Worm (Caenorhabditis elegans): ENCODE results near the gene F09E5.11.

Gene F09E5.11

ce11 chrII:5330206-5330686 is 27.7 kb downstream of the F09E5.11 start (continued):
- TF ChIP-seq sptf-2 (GFP tag; optimal IDR thresholded peaks at IDR 0.05) (no peak), aptf-2 (GFP tag; conservative IDR thresholded peaks at IDR 0.05) (no peak), nhr-120 (GFP tag; IDR thresholded peaks at IDR 0.05) (no peak), F22D6.2 (tag; optimal IDR thresholded peaks at IDR 0.05) (peak; percentile 33), K11D2.4 (GFP tag; IDR thresholded peaks at IDR 0.05) (peak; percentile 59; the same call in 1 of the 2 replicates), ceh-58 (GFP tag; IDR thresholded peaks at IDR 0.05) (no peak), ekl-4 (GFP tag; IDR thresholded peaks at IDR 0.05) (0 out of 2 replicates have a peak, but pooled peaks have one; percentile 11), madf-10 (tag; optimal IDR thresholded peaks at IDR 0.05) (peak; percentile 48), B0035.1 (tag; optimal IDR thresholded peaks at IDR 0.05) (no peak), F57A8.1 (GFP tag; optimal IDR thresholded peaks at IDR 0.05) (no peak), F33H1.4 (GFP tag; IDR thresholded peaks at IDR 0.05) (no peak), F10E7.11 (tag; optimal IDR thresholded peaks at IDR 0.05) (no peak), attf-5 (GFP tag; optimal IDR thresholded peaks at IDR 0.05) (peak; percentile 70), T07F8.4 (tag; optimal IDR thresholded peaks at IDR 0.05) (no peak), hlh-26 (GFP tag; conservative IDR thresholded peaks at IDR 0.05) (no peak), hmg-20 (GFP tag; IDR thresholded peaks at IDR 0.05) (no peak), tbp1 (GFP tag; optimal IDR thresholded peaks at IDR 0.05) (peak; percentile 19), let-526 (GFP tag; IDR thresholded peaks at IDR 0.05) (no peak), repo-1 (tag; optimal IDR thresholded peaks at IDR 0.05) (no peak), F55B11.4 (tag; optimal IDR thresholded peaks at IDR 0.05; ENCODE audit: borderline replicate concordance, insufficient read depth) (no peak), nfyb-1 (GFP tag; IDR thresholded peaks at IDR 0.05) (peak; percentile 70), lin-54 (GFP tag; optimal IDR thresholded peaks at IDR 0.05) (peak; percentile 46), Y56A3A.18 (GFP tag; IDR thresholded peaks at IDR 0.05) (no peak), ceh-100 (GFP tag; IDR thresholded peaks at IDR 0.05) (no peak), C06A6.2 (GFP tag; conservative IDR thresholded peaks at IDR 0.05) (no peak), sdz-38 (tag; optimal IDR thresholded peaks at IDR 0.05) (no peak), ztf-3 (GFP tag; optimal IDR thresholded peaks at IDR 0.05) (no peak), ztf-6 (GFP tag; IDR thresholded peaks at IDR 0.05) (no peak), B0336.3 (GFP tag; IDR thresholded peaks at IDR 0.05) (peak; percentile 64; the same call in 1 of the 2 replicates), pha-4 (tag; optimal IDR thresholded peaks at IDR 0.05) (peak; percentile 77), mcd-1 (GFP tag; IDR thresholded peaks at IDR 0.05) (peak; percentile 46; the same call in 1 of the 2 replicates), Y79H2A.3 (GFP tag; conservative IDR thresholded peaks at IDR 0.05) (no peak), ccch-3 (GFP tag; optimal IDR thresholded peaks at IDR 0.05) (no peak), cebp-1 (GFP tag; IDR thresholded peaks at IDR 0.05) (peak; percentile 77), cebp-1 (tag; optimal IDR thresholded peaks at IDR 0.05) (peak; percentile 94), die-1 (tag; optimal IDR thresholded peaks at IDR 0.05) (no peak), K12H6.12 (tag; optimal IDR thresholded peaks at IDR 0.05) (peak; percentile 45), somi-1 (GFP tag; optimal IDR thresholded peaks at IDR 0.05) (peak; percentile 70), hrde-1 (tag; optimal IDR thresholded peaks at IDR 0.05; ENCODE audit: borderline replicate concordance) (no peak), cebp-2 (GFP tag; IDR thresholded peaks at IDR 0.05) (no peak), ceh-27 (GFP tag; optimal IDR thresholded peaks at IDR 0.05) (no peak), ama-1 (optimal IDR thresholded peaks at IDR 0.05) (no peak), ama-1 (GFP tag; optimal IDR thresholded peaks at IDR 0.05) (no peak), lag-1 (GFP tag; IDR thresholded peaks at IDR 0.05) (no peak), lsl-1 (GFP tag; optimal IDR thresholded peaks at IDR 0.05) (no peak), bed-1 (GFP tag; IDR thresholded peaks at IDR 0.05) (no peak), efl-1 (GFP tag; optimal IDR thresholded peaks at IDR 0.05) (no peak), ztf-18 (tag; optimal IDR thresholded peaks at IDR 0.05) (no peak), zim-3 (tag; optimal IDR thresholded peaks at IDR 0.05) (no peak), lir-1 (GFP tag; conservative IDR thresholded peaks at IDR 0.05) (no peak; the same call in 1 of the 2 replicates)

Data from whole organism, young adult.